Fruit fly (Drosophila melanogaster) whole organism, embryonic: ENCODE data around the gene mRpL28.

ENCODE experiments used
- CG13424 ChIP-seq: fragments of 200-800 bp; sonication (Bioruptor generic); optimal IDR thresholded peaks from 2 replicates; lab custom pipeline; 2019; ENCODE audit warnings: missing biosample characterization, mild to moderate bottlenecking, missing genetic modification characterization, moderate library complexity
- CG17912 ChIP-seq: fragments of 200-800 bp; sonication (Bioruptor generic); optimal IDR thresholded peaks from 2 replicates; lab custom pipeline; 2018; ENCODE audit warnings: missing biosample characterization, mild to moderate bottlenecking, missing genetic modification characterization
- CG8478 ChIP-seq: fragments of >200 bp; optimal IDR thresholded peaks from 2 replicates; lab custom pipeline; 2018
- Sox102F ChIP-seq: fragments of 200-800 bp; sonication (Bioruptor generic); optimal IDR thresholded peaks from 2 replicates; lab custom pipeline; 2018; ENCODE audit warnings: missing biosample characterization, mild to moderate bottlenecking, missing genetic modification characterization, moderate library complexity
- eyg ChIP-seq: fragments of 200-800 bp; sonication (Bioruptor generic); optimal IDR thresholded peaks from 3 replicates; lab custom pipeline; 2016; ENCODE audit warnings: missing biosample characterization, missing genetic modification characterization
- kni ChIP-seq: fragments of 200-800 bp; sonication (Bioruptor generic); optimal IDR thresholded peaks from 3 replicates; lab custom pipeline; 2017; ENCODE audit warnings: mild to moderate bottlenecking, missing biosample characterization, missing genetic modification reagents, missing genetic modification characterization

DNA sequence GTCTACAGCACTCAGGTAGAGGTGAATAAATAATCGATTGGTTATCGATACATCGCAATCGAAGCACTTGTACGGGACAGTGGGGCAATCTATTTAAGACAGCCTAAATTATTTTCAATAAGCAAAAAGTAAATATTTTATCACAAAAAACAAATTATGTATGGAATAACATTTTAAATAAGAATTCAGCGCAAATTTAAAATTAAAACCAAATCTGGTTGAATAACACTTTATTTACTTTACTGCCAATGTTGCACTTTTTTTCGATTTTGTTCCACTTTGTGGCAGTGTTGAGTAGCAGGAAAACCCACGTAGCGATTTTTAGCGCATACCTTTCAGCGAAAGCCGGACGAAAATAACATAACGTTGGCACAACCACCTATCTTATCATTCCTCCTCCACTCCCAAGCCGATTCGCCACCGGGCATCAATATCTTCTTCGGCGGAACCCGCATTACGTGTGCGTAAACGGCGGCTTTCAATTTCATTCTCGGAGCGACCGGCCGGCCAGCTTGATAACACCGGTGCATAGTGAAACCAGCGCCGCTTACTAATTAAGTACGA, 3.3 kb downstream of the mRpL28 start, which contains the start of the genes Gmd and CG3792:
- TF ChIP-seq CG17912 (GFP tag; lab: Kevin White, UChicago): peak; percentile 64
- peak; percentile 77 for TF ChIP-seq kni (GFP tag; lab: Kevin White, UChicago)
- TF ChIP-seq eyg: peak; percentile 67
- TF ChIP-seq Sox102F (GFP tag; lab: Kevin White, UChicago): peak; percentile 94
- TF ChIP-seq CG13424 (tag; lab: Kevin White, UChicago): peak; percentile 88
- no peak for TF ChIP-seq CG8478 (lab: Kevin White, UChicago)
